Worm (Caenorhabditis elegans): ENCODE results near the gene spp-19.

The spp-19 gene

ce11 chrV:6579992-6580391, 18.5 kb upstream of the spp-19 start, which contains the start of gene EGAP9.3:
EGAP9.3 (minus strand) TSS chrV:6580122.
- TF ChIP-seq B0310.2 (tag; optimal IDR thresholded peaks at IDR 0.05), result no peak
- no peak for TF ChIP-seq ets-7 (tag; optimal IDR thresholded peaks at IDR 0.05)
- TF ChIP-seq ceh-36 (tag; optimal IDR thresholded peaks at IDR 0.05), result no peak
- no peak for TF ChIP-seq ama-1 (optimal IDR thresholded peaks at IDR 0.05)
- no peak for TF ChIP-seq sea-1 (GFP tag; conservative IDR thresholded peaks at IDR 0.05)
- TF ChIP-seq ceh-13 (GFP tag; optimal IDR thresholded peaks at IDR 0.05), result no peak
- no peak for TF ChIP-seq hnd-1 (tag; optimal IDR thresholded peaks at IDR 0.05)
- no peak for TF ChIP-seq scrt-1 (GFP tag; IDR thresholded peaks at IDR 0.05)
- no peak for TF ChIP-seq hmg-4 (GFP tag; optimal IDR thresholded peaks at IDR 0.05)
- TF ChIP-seq F13C5.2 (tag; optimal IDR thresholded peaks at IDR 0.05), result no peak
- TF ChIP-seq hmbx-1 (tag; optimal IDR thresholded peaks at IDR 0.05), result no peak
- no peak for TF ChIP-seq flt-1 (GFP tag; IDR thresholded peaks at IDR 0.05)
- TF ChIP-seq tbx-11 (GFP tag; IDR thresholded peaks at IDR 0.05), result no peak
- TF ChIP-seq aly-1 (tag; optimal IDR thresholded peaks at IDR 0.05), result no peak
- no peak for TF ChIP-seq tbx-37 (GFP tag; conservative IDR thresholded peaks at IDR 0.05)
- no peak for TF ChIP-seq pes-1 (GFP tag; IDR thresholded peaks at IDR 0.05)

ce11 chrV:6576567-6576966, 15.1 kb upstream of the spp-19 start, which contains the start of gene EGAP9.4:
EGAP9.4 (plus strand) TSS chrV:6576867.
- no peak for TF ChIP-seq ceh-36 (tag; optimal IDR thresholded peaks at IDR 0.05)
- no peak for TF ChIP-seq pes-1 (GFP tag; IDR thresholded peaks at IDR 0.05)
- TF ChIP-seq ets-7 (tag; optimal IDR thresholded peaks at IDR 0.05), result no peak
- TF ChIP-seq tbx-37 (GFP tag; conservative IDR thresholded peaks at IDR 0.05), result no peak
- no peak for TF ChIP-seq F13C5.2 (tag; optimal IDR thresholded peaks at IDR 0.05)
- no peak for TF ChIP-seq hmg-4 (GFP tag; optimal IDR thresholded peaks at IDR 0.05)
- no peak for TF ChIP-seq ceh-13 (GFP tag; optimal IDR thresholded peaks at IDR 0.05)
- no peak for TF ChIP-seq scrt-1 (GFP tag; IDR thresholded peaks at IDR 0.05)
- no peak for TF ChIP-seq hnd-1 (tag; optimal IDR thresholded peaks at IDR 0.05)
- no peak for TF ChIP-seq flt-1 (GFP tag; IDR thresholded peaks at IDR 0.05)
- TF ChIP-seq aly-1 (tag; optimal IDR thresholded peaks at IDR 0.05), result no peak
- TF ChIP-seq hmbx-1 (tag; optimal IDR thresholded peaks at IDR 0.05), result no peak

- no peak for TF ChIP-seq scrt-1 (GFP tag; IDR thresholded peaks at IDR 0.05)
- TF ChIP-seq hmg-4 (GFP tag; optimal IDR thresholded peaks at IDR 0.05), result no peak
- TF ChIP-seq ceh-13 (GFP tag; optimal IDR thresholded peaks at IDR 0.05), result no peak
- no peak for TF ChIP-seq tra-4 (tag; optimal IDR thresholded peaks at IDR 0.05)
- no peak for TF ChIP-seq tbx-11 (GFP tag; IDR thresholded peaks at IDR 0.05)
- no peak for TF ChIP-seq tbx-37 (GFP tag; conservative IDR thresholded peaks at IDR 0.05)
- TF ChIP-seq aly-1 (tag; optimal IDR thresholded peaks at IDR 0.05), result no peak
- no peak for TF ChIP-seq ama-1 (optimal IDR thresholded peaks at IDR 0.05)
- no peak for TF ChIP-seq pes-1 (GFP tag; IDR thresholded peaks at IDR 0.05)
- no peak for TF ChIP-seq sea-1 (GFP tag; conservative IDR thresholded peaks at IDR 0.05)
- no peak for TF ChIP-seq B0310.2 (tag; optimal IDR thresholded peaks at IDR 0.05)
- no peak for TF ChIP-seq flt-1 (GFP tag; IDR thresholded peaks at IDR 0.05)
Measured at ce11 chrV:6575406-6576130, 14.1 kb upstream of the spp-19 start, which contains the start of gene fut-2. fut-2 (minus strand) TSS chrV:6575890.

ce11 chrV:6565851-6566386, 4.4 kb upstream of the spp-19 start, which contains the start of gene K04A8.1:
K04A8.1 (plus strand) TSS chrV:6566336.
- TF ChIP-seq aly-1 (tag; optimal IDR thresholded peaks at IDR 0.05) (no peak), B0310.2 (tag; optimal IDR thresholded peaks at IDR 0.05) (no peak), hnd-1 (tag; optimal IDR thresholded peaks at IDR 0.05) (no peak), sea-1 (GFP tag; conservative IDR thresholded peaks at IDR 0.05) (no peak), flt-1 (GFP tag; IDR thresholded peaks at IDR 0.05) (no peak), scrt-1 (GFP tag; IDR thresholded peaks at IDR 0.05) (no peak), F13C5.2 (tag; optimal IDR thresholded peaks at IDR 0.05) (no peak), ama-1 (optimal IDR thresholded peaks at IDR 0.05) (no peak), hmg-4 (GFP tag; optimal IDR thresholded peaks at IDR 0.05) (no peak), tra-4 (tag; optimal IDR thresholded peaks at IDR 0.05) (no peak), tbx-37 (GFP tag; conservative IDR thresholded peaks at IDR 0.05) (no peak)

- TF ChIP-seq tbx-11 (GFP tag; IDR thresholded peaks at IDR 0.05), result 0 out of 2 replicates have a peak, but pooled peaks have one; percentile 52
- no peak for TF ChIP-seq tra-4 (tag; optimal IDR thresholded peaks at IDR 0.05)
Measured at ce11 chrV:6559585-6559984, 1.9 kb downstream of the spp-19 start.

- TF ChIP-seq tbx-37 (GFP tag; conservative IDR thresholded peaks at IDR 0.05) (no peak), ceh-36 (tag; optimal IDR thresholded peaks at IDR 0.05) (no peak)
Measured at ce11 chrV:6559105-6559504, 2.4 kb downstream of the spp-19 start, which contains the start of gene spp-26. spp-26 (minus strand) TSS chrV:6559205.

- TF ChIP-seq flt-1 (GFP tag; IDR thresholded peaks at IDR 0.05), result no peak
- TF ChIP-seq hmg-4 (GFP tag; optimal IDR thresholded peaks at IDR 0.05), result no peak
- no peak for TF ChIP-seq ceh-13 (GFP tag; optimal IDR thresholded peaks at IDR 0.05)
- TF ChIP-seq tbx-11 (GFP tag; IDR thresholded peaks at IDR 0.05), result no peak
- no peak for TF ChIP-seq scrt-1 (GFP tag; IDR thresholded peaks at IDR 0.05)
- TF ChIP-seq tbx-37 (GFP tag; conservative IDR thresholded peaks at IDR 0.05), result no peak
- TF ChIP-seq B0310.2 (tag; optimal IDR thresholded peaks at IDR 0.05), result no peak
- no peak for TF ChIP-seq hmbx-1 (tag; optimal IDR thresholded peaks at IDR 0.05)
- no peak for TF ChIP-seq ets-7 (tag; optimal IDR thresholded peaks at IDR 0.05)
- TF ChIP-seq ama-1 (optimal IDR thresholded peaks at IDR 0.05), result no peak
- no peak for TF ChIP-seq F13C5.2 (tag; optimal IDR thresholded peaks at IDR 0.05)
- TF ChIP-seq sea-1 (GFP tag; conservative IDR thresholded peaks at IDR 0.05), result no peak
- TF ChIP-seq aly-1 (tag; optimal IDR thresholded peaks at IDR 0.05), result no peak
- no peak for TF ChIP-seq tra-4 (tag; optimal IDR thresholded peaks at IDR 0.05)
- TF ChIP-seq pes-1 (GFP tag; IDR thresholded peaks at IDR 0.05), result no peak
- no peak for TF ChIP-seq ceh-36 (tag; optimal IDR thresholded peaks at IDR 0.05)
- no peak for TF ChIP-seq hnd-1 (tag; optimal IDR thresholded peaks at IDR 0.05)
Measured at ce11 chrV:6558103-6558502, 3.4 kb downstream of the spp-19 start, which contains the start of gene spp-20. spp-20 (minus strand) TSS chrV:6558203.
